Fruit fly (Drosophila melanogaster) whole organism, prepupa: ENCODE results near the gene CG5079.

Source experiments
- CG10631 ChIP-seq: fragments of 200-800 bp; sonication (Bioruptor generic); optimal IDR thresholded peaks from 2 replicates; lab custom pipeline; 2016; ENCODE audit warnings: missing biosample characterization, missing genetic modification characterization
- CG10669 ChIP-seq: fragments of 200-800 bp; sonication (Bioruptor generic); optimal IDR thresholded peaks from 3 replicates; lab custom pipeline; 2018; ENCODE audit warnings: missing biosample characterization, mild to moderate bottlenecking, missing genetic modification characterization, moderate library complexity
- CG11294 ChIP-seq: fragments of 200-800 bp; sonication (Bioruptor generic); IDR thresholded peaks from 2 replicates; pipeline ENCODE4 v1.3.6; 2022; ENCODE audit warnings: missing biosample characterization, missing genetic modification characterization
- CG11762 ChIP-seq: fragments of 200-800 bp; sonication (Bioruptor generic); optimal IDR thresholded peaks from 3 replicates; lab custom pipeline; 2016; ENCODE audit warnings: missing biosample characterization, missing genetic modification characterization; ENCODE audit not compliant: insufficient read depth
- CG11902 ChIP-seq: fragments of 200-800 bp; sonication (Bioruptor generic); optimal IDR thresholded peaks from 3 replicates; lab custom pipeline; 2016; ENCODE audit warnings: missing biosample characterization, missing genetic modification characterization
- CG15336 ChIP-seq: fragments of 200-800 bp; sonication (Bioruptor generic); IDR thresholded peaks from 2 replicates; pipeline ENCODE4 v1.3.6; 2022; ENCODE audit warnings: missing biosample characterization, missing genetic modification characterization
- CG1621 ChIP-seq: fragments of 200-800 bp; sonication (Bioruptor generic); optimal IDR thresholded peaks from 3 replicates; lab custom pipeline; 2018; ENCODE audit warnings: missing biosample characterization, mild to moderate bottlenecking, missing genetic modification characterization
- CG16779 ChIP-seq: fragments of 200-800 bp; sonication (Bioruptor generic); optimal IDR thresholded peaks from 3 replicates; lab custom pipeline; 2017; ENCODE audit warnings: missing biosample characterization, mild to moderate bottlenecking, missing genetic modification characterization
- CG3032 ChIP-seq: fragments of 200-800 bp; optimal IDR thresholded peaks from 2 replicates; lab custom pipeline; 2019; ENCODE audit warnings: missing biosample characterization, mild to moderate bottlenecking, missing genetic modification characterization, moderate library complexity
- CG31627 ChIP-seq: fragments of 200-800 bp; sonication (Bioruptor generic); optimal IDR thresholded peaks from 3 replicates; lab custom pipeline; 2016; ENCODE audit warnings: missing biosample characterization, missing genetic modification characterization
- CG32006 ChIP-seq: fragments of 200-800 bp; sonication (Bioruptor generic); optimal IDR thresholded peaks from 3 replicates; lab custom pipeline; 2017; ENCODE audit warnings: missing biosample characterization, mild to moderate bottlenecking, missing genetic modification characterization
- CG34406 ChIP-seq: fragments of 200-800 bp; sonication (Bioruptor generic); optimal IDR thresholded peaks from 3 replicates; lab custom pipeline; 2016; ENCODE audit warnings: missing biosample characterization, missing genetic modification characterization
- CG3919 ChIP-seq: fragments of 200-800 bp; sonication (Bioruptor generic); optimal IDR thresholded peaks from 3 replicates; lab custom pipeline; 2016; ENCODE audit warnings: missing biosample characterization, missing genetic modification characterization
- CG4318 ChIP-seq: fragments of 200-800 bp; sonication (Bioruptor generic); optimal IDR thresholded peaks from 3 replicates; lab custom pipeline; 2017; ENCODE audit warnings: missing biosample characterization, mild to moderate bottlenecking, missing genetic modification characterization
- CG6163 ChIP-seq: fragments of 200-800 bp; sonication (Bioruptor generic); IDR thresholded peaks from 3 replicates; pipeline ENCODE4 v1.3.6; 2022; ENCODE audit warnings: missing biosample characterization, missing genetic modification characterization
- CG6792 ChIP-seq: fragments of 200-800 bp; sonication (Bioruptor generic); optimal IDR thresholded peaks from 3 replicates; lab custom pipeline; 2016; ENCODE audit warnings: missing biosample characterization, missing genetic modification characterization
- CG6854 ChIP-seq: fragments of 200-800 bp; sonication (Bioruptor generic); optimal IDR thresholded peaks from 2 replicates; lab custom pipeline; 2017; ENCODE audit warnings: missing biosample characterization, mild to moderate bottlenecking, missing genetic modification characterization
- CG7368 ChIP-seq: fragments of 200-800 bp; sonication (Bioruptor generic); optimal IDR thresholded peaks from 3 replicates; lab custom pipeline; 2016; ENCODE audit warnings: missing biosample characterization, missing genetic modification characterization
- CG8319 ChIP-seq: fragments of 200-800 bp; sonication (Bioruptor generic); optimal IDR thresholded peaks from 3 replicates; lab custom pipeline; 2016; ENCODE audit warnings: missing biosample characterization, missing genetic modification characterization
- CG8632 ChIP-seq: fragments of 200-800 bp; sonication (Bioruptor generic); optimal IDR thresholded peaks from 3 replicates; lab custom pipeline; 2016; ENCODE audit warnings: missing biosample characterization, missing genetic modification characterization
- CG9139 ChIP-seq: fragments of 200-800 bp; sonication (Bioruptor generic); optimal IDR thresholded peaks from 3 replicates; lab custom pipeline; 2017; ENCODE audit warnings: missing biosample characterization, mild to moderate bottlenecking, missing genetic modification characterization
- Eip75B ChIP-seq: fragments of 200-800 bp; sonication (Bioruptor generic); optimal IDR thresholded peaks from 3 replicates; lab custom pipeline; 2016; ENCODE audit warnings: missing biosample characterization, missing genetic modification characterization
- Eip93F ChIP-seq: fragments of 200-800 bp; sonication (Bioruptor generic); optimal IDR thresholded peaks from 2 replicates; lab custom pipeline; 2016; ENCODE audit warnings: missing biosample characterization, mild to moderate bottlenecking, missing genetic modification characterization
- Ets96B ChIP-seq: fragments of 200-800 bp; optimal IDR thresholded peaks from 2 replicates; lab custom pipeline; 2019; ENCODE audit warnings: missing biosample characterization, mild to moderate bottlenecking, missing genetic modification characterization, moderate library complexity
- Gug ChIP-seq: fragments of 200-800 bp; sonication (Bioruptor generic); IDR thresholded peaks from 2 replicates; pipeline ENCODE4 v1.3.6; 2022; ENCODE audit warnings: missing biosample characterization, missing genetic modification characterization
- Hr39 ChIP-seq: fragments of 200-800 bp; sonication (Bioruptor generic); optimal IDR thresholded peaks from 2 replicates; lab custom pipeline; 2016; ENCODE audit warnings: missing biosample characterization, missing genetic modification characterization
- Hr4 ChIP-seq: fragments of 200-800 bp; sonication (Bioruptor generic); optimal IDR thresholded peaks from 3 replicates; lab custom pipeline; 2016; ENCODE audit warnings: missing biosample characterization, missing genetic modification characterization
- Lpt ChIP-seq: fragments of 200-800 bp; sonication (Bioruptor generic); optimal IDR thresholded peaks from 3 replicates; lab custom pipeline; 2016; ENCODE audit warnings: missing biosample characterization, missing genetic modification characterization
- Met ChIP-seq: fragments of 200-800 bp; sonication (Bioruptor generic); optimal IDR thresholded peaks from 3 replicates; lab custom pipeline; 2016; ENCODE audit warnings: missing biosample characterization, missing genetic modification characterization
- Smox ChIP-seq: fragments of 200-800 bp; sonication (Bioruptor generic); optimal IDR thresholded peaks from 3 replicates; lab custom pipeline; 2016; ENCODE audit warnings: missing biosample characterization, missing genetic modification characterization
- Sox102F ChIP-seq: fragments of 200-800 bp; sonication (Bioruptor generic); optimal IDR thresholded peaks from 2 replicates; lab custom pipeline; 2016; ENCODE audit warnings: missing biosample characterization, mild to moderate bottlenecking, missing genetic modification characterization
- Sox14 ChIP-seq: fragments of 200-800 bp; sonication (Bioruptor generic); optimal IDR thresholded peaks from 3 replicates; lab custom pipeline; 2016; ENCODE audit warnings: missing biosample characterization, missing genetic modification characterization
- Sox15 ChIP-seq: fragments of 200-800 bp; sonication (Bioruptor generic); optimal IDR thresholded peaks from 3 replicates; lab custom pipeline; 2016; ENCODE audit warnings: missing biosample characterization, missing genetic modification characterization
- achi ChIP-seq: fragments of 200-800 bp; sonication (Bioruptor generic); optimal IDR thresholded peaks from 3 replicates; lab custom pipeline; 2016; ENCODE audit warnings: missing biosample characterization, missing genetic modification characterization
- acj6 ChIP-seq: fragments of 200-800 bp; sonication (Bioruptor generic); optimal IDR thresholded peaks from 3 replicates; lab custom pipeline; 2016; ENCODE audit warnings: missing biosample characterization, missing genetic modification characterization
- cyc ChIP-seq: fragments of 200-800 bp; sonication (Bioruptor generic); optimal IDR thresholded peaks from 3 replicates; lab custom pipeline; 2016; ENCODE audit warnings: missing biosample characterization, missing genetic modification characterization
- dac ChIP-seq: fragments of 200-800 bp; sonication (Bioruptor generic); optimal IDR thresholded peaks from 2 replicates; lab custom pipeline; 2017; ENCODE audit warnings: missing biosample characterization, mild to moderate bottlenecking, missing genetic modification characterization
- dsx ChIP-seq: fragments of 200-800 bp; optimal IDR thresholded peaks from 3 replicates; lab custom pipeline; 2019; ENCODE audit warnings: missing biosample characterization, mild to moderate bottlenecking, missing genetic modification characterization, moderate library complexity; ENCODE audit not compliant: poor library complexity, severe bottlenecking
- eg ChIP-seq: fragments of 200-800 bp; sonication (Bioruptor generic); IDR thresholded peaks from 3 replicates; pipeline ENCODE4 v1.3.6; 2022; ENCODE audit warnings: missing biosample characterization, missing genetic modification characterization
- esn ChIP-seq: fragments of 200-800 bp; sonication (Bioruptor generic); optimal IDR thresholded peaks from 2 replicates; lab custom pipeline; 2016; ENCODE audit warnings: missing biosample characterization, mild to moderate bottlenecking, missing genetic modification characterization, moderate library complexity
- fd59A ChIP-seq: fragments of 200-800 bp; sonication (Bioruptor generic); optimal IDR thresholded peaks from 2 replicates; lab custom pipeline; 2017; ENCODE audit warnings: missing biosample characterization, mild to moderate bottlenecking, missing genetic modification characterization, missing genetic modification reagents
- fd85E ChIP-seq: fragments of 200-800 bp; sonication (Bioruptor generic); optimal IDR thresholded peaks from 3 replicates; lab custom pipeline; 2016; ENCODE audit warnings: missing biosample characterization, missing genetic modification characterization
- fkh ChIP-seq: fragments of 200-800 bp; sonication (Bioruptor generic); optimal IDR thresholded peaks from 3 replicates; lab custom pipeline; 2017; ENCODE audit warnings: missing biosample characterization, mild to moderate bottlenecking, missing genetic modification characterization, moderate library complexity
- lz ChIP-seq: fragments of 200-800 bp; sonication (Bioruptor generic); optimal IDR thresholded peaks from 3 replicates; lab custom pipeline; 2016; ENCODE audit warnings: missing biosample characterization, missing genetic modification characterization
- net ChIP-seq: fragments of 200-800 bp; sonication (Bioruptor generic); optimal IDR thresholded peaks from 3 replicates; lab custom pipeline; 2016; ENCODE audit warnings: missing biosample characterization, missing genetic modification characterization
- pdm3 ChIP-seq: fragments of 200-800 bp; sonication (Bioruptor generic); optimal IDR thresholded peaks from 3 replicates; lab custom pipeline; 2016; ENCODE audit warnings: missing biosample characterization, missing genetic modification characterization
- salr ChIP-seq, 2 experiments: fragments of 200-800 bp; sonication (Bioruptor generic); optimal IDR thresholded peaks; 3 replicates each; lab custom pipeline; 2016 to 2018; ENCODE audit warnings: missing biosample characterization in 2 of 2, missing genetic modification characterization in 2 of 2, mild to moderate bottlenecking in 1 of 2
- spab ChIP-seq: fragments of 200-800 bp; sonication (Bioruptor generic); optimal IDR thresholded peaks from 2 replicates; lab custom pipeline; 2017; ENCODE audit warnings: missing biosample characterization, mild to moderate bottlenecking, missing genetic modification characterization, missing genetic modification reagents
- ss ChIP-seq, 2 experiments: fragments of 200-800 bp; sonication (Bioruptor generic); optimal IDR thresholded peaks; 2 replicates in 1 of 2; 3 replicates in 1 of 2; lab custom pipeline; 2017 to 2018; ENCODE audit warnings: mild to moderate bottlenecking in 2 of 2, missing biosample characterization in 2 of 2, missing genetic modification characterization in 2 of 2, moderate library complexity in 1 of 2
- svp ChIP-seq: fragments of 200-800 bp; sonication (Bioruptor generic); peaks from one replicate; lab custom pipeline; 2016; ENCODE audit warnings: missing biosample characterization, missing genetic modification characterization
- topi ChIP-seq: fragments of 200-800 bp; sonication (Bioruptor generic); optimal IDR thresholded peaks from 3 replicates; lab custom pipeline; 2016; ENCODE audit warnings: missing biosample characterization, missing genetic modification characterization
- vri ChIP-seq: fragments of 200-800 bp; sonication (Bioruptor generic); optimal IDR thresholded peaks from 3 replicates; lab custom pipeline; 2016; ENCODE audit warnings: missing biosample characterization, mild to moderate bottlenecking, missing genetic modification characterization

CG5079 gene

dm6 chr3R:25651414-25651813 lies 37.9 kb downstream of the CG5079 start:
- TF ChIP-seq CG7368, result peak; percentile 34
- no peak for TF ChIP-seq dac (GFP tag; lab: Kevin White, UChicago)
- TF ChIP-seq CG6163, result peak; percentile 71; the same call in 1 of the 3 replicates
- TF ChIP-seq Eip75B, result peak; percentile 36
- TF ChIP-seq CG6854 (GFP tag; lab: Kevin White, UChicago), result no peak
- TF ChIP-seq CG10631 (GFP tag; lab: Kevin White, UChicago), result peak; percentile 39
- TF ChIP-seq CG16779 (tag; lab: Kevin White, UChicago), result no peak
- TF ChIP-seq dsx (GFP tag; lab: Kevin White, UChicago), result peak; percentile 50
- TF ChIP-seq CG8319, result no peak
- peak; percentile 39 for TF ChIP-seq Met (GFP tag; lab: Kevin White, UChicago)
- no peak for TF ChIP-seq vri (GFP tag; lab: Kevin White, UChicago)
- TF ChIP-seq lz, result peak; percentile 30
- no peak for TF ChIP-seq net
- TF ChIP-seq pdm3 (GFP tag; lab: Kevin White, UChicago), result peak; percentile 43
- peak; percentile 56 for TF ChIP-seq topi (GFP tag; lab: Kevin White, UChicago)
- TF ChIP-seq Smox, result peak; percentile 25
- peak; percentile 38 for TF ChIP-seq cyc (GFP tag; lab: Kevin White, UChicago)
- TF ChIP-seq CG8632 (GFP tag; lab: Kevin White, UChicago), result peak; percentile 18
- TF ChIP-seq eg (GFP tag; lab: Robert Waterston, UW), result peak; percentile 66
- TF ChIP-seq CG11902 (GFP tag; lab: Kevin White, UChicago), result no peak
- peak; percentile 38 for TF ChIP-seq CG10669 (GFP tag; lab: Kevin White, UChicago)
- TF ChIP-seq esn, result peak; percentile 47
- TF ChIP-seq Hr4 (GFP tag; lab: Kevin White, UChicago), result peak; percentile 65
- TF ChIP-seq Gug (GFP tag; lab: Robert Waterston, UW), result peak; percentile 13; the same call in 1 of the 2 replicates
- peak; percentile 53 for TF ChIP-seq svp (GFP tag; lab: Kevin White, UChicago)
- no peak for TF ChIP-seq Eip93F
- 0 out of 2 replicates have a peak, but pooled peaks have one; percentile 11 for TF ChIP-seq CG11294 (GFP tag; lab: Robert Waterston, UW)
- no peak for TF ChIP-seq fd85E (GFP tag; lab: Kevin White, UChicago)
- peak; percentile 49 for TF ChIP-seq achi
- peak; percentile 47 for TF ChIP-seq CG3032
- TF ChIP-seq CG31627 (GFP tag; lab: Kevin White, UChicago), result no peak
- TF ChIP-seq salr (GFP tag; optimal IDR thresholded peaks at IDR 0.05; lab: Kevin White, UChicago), result no peak
- TF ChIP-seq CG11762, result no peak
- TF ChIP-seq ss (GFP tag; optimal IDR thresholded peaks at IDR 0.05; lab: Kevin White, UChicago), result peak in 1 of 2 experiments; percentile 47
- peak; percentile 65 for TF ChIP-seq CG32006
- TF ChIP-seq Sox14, result peak; percentile 10
- TF ChIP-seq CG4318 (GFP tag; lab: Kevin White, UChicago), result no peak
- TF ChIP-seq Lpt, result peak; percentile 35
- TF ChIP-seq CG6792 (GFP tag; lab: Kevin White, UChicago), result peak; percentile 30
- TF ChIP-seq spab, result peak; percentile 43
- TF ChIP-seq Sox15 (GFP tag; lab: Kevin White, UChicago), result no peak
- peak; percentile 44 for TF ChIP-seq acj6 (GFP tag; lab: Kevin White, UChicago)
- TF ChIP-seq fd59A (GFP tag; lab: Kevin White, UChicago), result no peak
- TF ChIP-seq CG3919, result peak; percentile 47
- TF ChIP-seq CG15336 (GFP tag; lab: Robert Waterston, UW), result peak; percentile 77
- peak; percentile 16 for TF ChIP-seq Hr39 (GFP tag; lab: Kevin White, UChicago)
- TF ChIP-seq CG1621 (tag; lab: Kevin White, UChicago), result peak; percentile 11
- peak; percentile 22 for TF ChIP-seq CG9139 (GFP tag; lab: Kevin White, UChicago)
- TF ChIP-seq Ets96B (tag; lab: Kevin White, UChicago), result peak; percentile 45
- peak; percentile 28 for TF ChIP-seq CG34406 (GFP tag; lab: Kevin White, UChicago)
- TF ChIP-seq fkh, result no peak
- peak; percentile 13 for TF ChIP-seq Sox102F (GFP tag; lab: Kevin White, UChicago)
